Worm (Caenorhabditis elegans): ENCODE data around the gene ZK105.11.

- TF ChIP-seq pha-4 (GFP tag; IDR thresholded peaks at IDR 0.05): no peak
- no peak for TF ChIP-seq pha-4 (tag; optimal IDR thresholded peaks at IDR 0.05)
- no peak for TF ChIP-seq nhr-77 (tag; optimal IDR thresholded peaks at IDR 0.05)
Measured at ce11 chrV:7713072-7713471, 4.6 kb upstream of the ZK105.11 start, which contains the start of gene ZK105.13.
